Worm (Caenorhabditis elegans) whole organism, late embryonic: ENCODE measurements around the gene W02D7.4.

Experiments
- fkh-10 ChIP-seq: fragments of 150-350 bp; optimal IDR thresholded peaks from 2 replicates; lab custom pipeline; 2014; ENCODE audit warnings: missing biosample characterization, missing genetic modification reagents, missing genetic modification characterization
- nhr-11 ChIP-seq: fragments of 150-350 bp; optimal IDR thresholded peaks from 2 replicates; lab custom pipeline; 2014; ENCODE audit warnings: missing biosample characterization, missing genetic modification characterization

DNA sequence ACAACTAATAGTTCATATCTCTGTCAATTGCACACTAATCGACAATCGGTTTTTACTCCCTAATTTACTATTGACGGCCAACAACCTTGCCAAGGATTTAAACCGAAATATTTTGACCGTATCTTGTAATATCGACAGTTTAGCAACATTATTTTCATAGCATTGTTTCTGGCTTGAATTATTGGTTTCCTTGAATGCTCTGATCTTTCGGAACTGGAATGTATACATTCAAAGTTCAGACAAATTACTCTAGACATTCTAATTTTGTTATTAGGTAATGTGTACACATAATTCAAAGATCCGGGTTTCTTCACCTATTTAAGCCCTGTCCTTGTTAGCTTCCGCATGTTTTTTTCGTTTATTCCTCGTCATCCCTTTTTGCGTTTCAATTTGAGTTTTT, 33.5 kb downstream of the W02D7.4 start, which contains the start of gene C16D9.9:
- TF ChIP-seq nhr-11 (tag; lab: Kevin White, UChicago), result no peak
- no peak for TF ChIP-seq fkh-10 (GFP tag; lab: Kevin White, UChicago)
